Fruit fly (Drosophila melanogaster) S2 (cell line): ENCODE results near the gene CG15332.

Experiments
- CG8478 ChIP-seq: fragments of >200 bp; optimal IDR thresholded peaks from 2 replicates; lab custom pipeline; 2018
- CTCF ChIP-seq, 2 experiments: fragments of >200 bp; optimal IDR thresholded peaks; 2 replicates each; lab custom pipeline; 2018

dm6 chrX:7946858-7947313 is 8.9 kb downstream of the CG15332 start, which contains the start of gene orion:
- TF ChIP-seq CG8478 (lab: Kevin White, UChicago), result no peak
- TF ChIP-seq CTCF (optimal IDR thresholded peaks at IDR 0.05; lab: Kevin White, UChicago), result no peak
